Worm (Caenorhabditis elegans): ENCODE data around the gene set-9.
"Not testable (repeated sequence)": the region's sequence is repeated elsewhere in the genome, so short reads cannot be mapped to it uniquely, and the experiment has no call there.

set-9 gene

DNA sequence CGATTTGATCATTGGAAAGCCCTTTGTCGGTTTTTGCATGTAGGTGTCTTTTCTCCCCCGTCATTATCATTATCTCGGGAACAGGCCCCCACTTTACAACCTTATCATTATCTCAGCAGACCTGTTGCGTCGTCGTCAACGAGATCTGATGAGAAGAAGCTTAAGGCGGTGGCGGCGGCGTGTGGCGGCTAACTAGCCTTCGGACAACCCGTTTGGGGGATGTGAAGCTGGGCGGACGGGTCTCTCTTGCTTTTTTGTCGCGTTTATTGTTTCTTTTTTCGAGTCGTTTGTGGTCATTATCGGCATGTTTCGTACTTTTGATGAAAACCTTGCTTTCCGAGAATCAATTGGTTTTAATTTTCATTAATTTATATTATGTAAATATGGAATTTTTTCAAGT is 7.7 kb upstream of the set-9 start (continued):
- TF ChIP-seq hif-1 (tag; optimal IDR thresholded peaks at IDR 0.05) (no peak), duxl-1 (tag; optimal IDR thresholded peaks at IDR 0.05; ENCODE audit: poor library complexity) (no peak), fkh-10 (GFP tag; optimal IDR thresholded peaks at IDR 0.05) (no peak), zip-2 (tag; optimal IDR thresholded peaks at IDR 0.05) (no peak), lin-29 (GFP tag; IDR thresholded peaks at IDR 0.05) (no peak), dmd-9 (GFP tag; IDR thresholded peaks at IDR 0.05) (no peak), jun-1 (tag; optimal IDR thresholded peaks at IDR 0.05) (no peak), lin-15B (tag; optimal IDR thresholded peaks at IDR 0.05) (no peak), egl-43 (GFP tag; IDR thresholded peaks at IDR 0.05) (no peak), egl-27 (tag; optimal IDR thresholded peaks at IDR 0.05) (no peak), madf-9 (GFP tag; conservative IDR thresholded peaks at IDR 0.05) (no peak), hlh-30 (tag; optimal IDR thresholded peaks at IDR 0.05; ENCODE audit: insufficient read depth) (no peak), spr-1 (tag; optimal IDR thresholded peaks at IDR 0.05) (no peak), tra-1 (GFP tag; IDR thresholded peaks at IDR 0.05) (no peak), ama-1 (optimal IDR thresholded peaks at IDR 0.05) (no peak)

DNA sequence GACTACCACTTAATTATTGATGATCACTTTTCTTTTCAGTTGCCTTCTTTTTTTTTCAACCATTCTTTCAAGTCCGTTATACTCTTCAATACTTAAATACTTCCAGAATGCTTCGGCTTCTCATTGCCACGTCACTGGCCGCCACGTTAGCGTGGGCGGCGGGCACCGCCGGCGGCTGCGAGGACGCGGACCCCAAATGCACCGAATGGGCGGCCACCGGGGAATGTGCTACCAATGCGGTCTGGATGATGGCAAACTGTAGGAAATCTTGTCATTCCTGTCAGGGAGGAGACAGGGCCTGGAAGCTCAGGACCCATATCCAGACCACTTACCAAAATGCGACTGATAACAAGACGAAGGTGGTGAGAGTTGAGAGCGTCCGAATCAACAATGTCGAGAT is 6.5 kb upstream of the set-9 start, which contains the start of gene lgc-22:
Gene lgc-22 (plus strand): TSS at position 105 of the 400 bp plus-strand sequence.
- TF ChIP-seq daf-12 (tag; optimal IDR thresholded peaks at IDR 0.05) = no peak
- no peak for TF ChIP-seq php-3 (GFP tag; IDR thresholded peaks at IDR 0.05)
- TF ChIP-seq tra-1 (GFP tag; IDR thresholded peaks at IDR 0.05) = no peak
- TF ChIP-seq egl-43 (GFP tag; IDR thresholded peaks at IDR 0.05) = peak; percentile 55; the same call in 1 of the 2 replicates
- no peak for TF ChIP-seq ama-1 (optimal IDR thresholded peaks at IDR 0.05)
- TF ChIP-seq madf-5 (GFP tag; IDR thresholded peaks at IDR 0.05) = no peak
- peak; percentile 86 for TF ChIP-seq set-16 (GFP tag; IDR thresholded peaks at IDR 0.05)
- no peak for TF ChIP-seq zip-11 (GFP tag; IDR thresholded peaks at IDR 0.05)
- TF ChIP-seq dmd-9 (GFP tag; IDR thresholded peaks at IDR 0.05) = 0 out of 2 replicates have a peak, but pooled peaks have one; percentile 32
- TF ChIP-seq nhr-76 (tag; optimal IDR thresholded peaks at IDR 0.05) = no peak
- no peak for TF ChIP-seq mdl-1 (tag; optimal IDR thresholded peaks at IDR 0.05)
- TF ChIP-seq mes-2 (tag; optimal IDR thresholded peaks at IDR 0.05; ENCODE audit: poor library complexity, severe bottlenecking) = no peak
- TF ChIP-seq dpl-1 (GFP tag; optimal IDR thresholded peaks at IDR 0.05) = no peak

DNA sequence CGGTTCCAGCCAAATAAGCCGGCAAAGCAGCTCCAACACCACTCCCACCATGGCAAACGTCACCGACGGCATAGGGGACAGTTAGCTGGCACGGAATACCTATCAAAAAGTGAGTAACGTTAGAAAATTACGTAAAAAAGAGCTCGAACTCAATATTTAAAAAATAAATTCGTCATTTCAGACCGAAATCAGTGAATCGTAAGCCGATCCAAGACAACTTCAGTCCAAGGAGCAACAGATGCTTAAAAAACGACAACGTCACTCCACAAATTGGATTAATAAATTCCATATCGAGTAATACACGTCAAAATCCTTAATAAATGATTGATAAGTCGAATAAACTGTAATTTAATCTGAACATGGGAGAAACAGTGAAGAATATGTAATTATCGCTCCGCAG is 1.4 kb upstream of the set-9 start:
- TF ChIP-seq unc-62 (GFP tag; optimal IDR thresholded peaks at IDR 0.05 in 1 of 2) = peak in 1 of 2 experiments; percentile 94
- no peak for TF ChIP-seq unc-62 (tag; optimal IDR thresholded peaks at IDR 0.05)
- TF ChIP-seq saeg-2 (GFP tag; IDR thresholded peaks at IDR 0.05) = no peak
- no peak for TF ChIP-seq lir-3 (tag; optimal IDR thresholded peaks at IDR 0.05)
- TF ChIP-seq skn-1 (tag; optimal IDR thresholded peaks at IDR 0.05) = no peak
- TF ChIP-seq gei-8 (GFP tag; optimal IDR thresholded peaks at IDR 0.05) = no peak

DNA sequence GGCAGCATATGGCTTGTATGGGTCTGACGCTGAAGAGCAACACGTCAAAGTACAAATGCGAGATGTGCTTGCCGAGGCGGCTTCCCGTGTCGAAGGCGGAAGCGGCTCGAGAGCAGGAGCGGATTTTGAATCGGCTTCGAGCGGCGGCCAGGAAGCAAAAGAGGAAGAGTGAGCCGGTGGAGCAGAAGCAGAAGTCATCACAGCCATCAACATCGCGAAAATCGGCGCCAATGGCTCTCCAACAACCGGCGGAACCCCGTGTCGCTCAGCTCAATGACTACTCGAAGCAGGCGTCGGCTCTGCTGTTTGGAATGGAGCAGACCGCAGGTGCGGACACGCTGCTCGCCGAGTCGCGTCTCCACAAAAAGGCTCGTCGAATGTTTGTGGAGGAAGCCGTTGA is 4.7 kb downstream of the set-9 start:
- TF ChIP-seq set-16 (GFP tag; IDR thresholded peaks at IDR 0.05) = peak; percentile 92

DNA sequence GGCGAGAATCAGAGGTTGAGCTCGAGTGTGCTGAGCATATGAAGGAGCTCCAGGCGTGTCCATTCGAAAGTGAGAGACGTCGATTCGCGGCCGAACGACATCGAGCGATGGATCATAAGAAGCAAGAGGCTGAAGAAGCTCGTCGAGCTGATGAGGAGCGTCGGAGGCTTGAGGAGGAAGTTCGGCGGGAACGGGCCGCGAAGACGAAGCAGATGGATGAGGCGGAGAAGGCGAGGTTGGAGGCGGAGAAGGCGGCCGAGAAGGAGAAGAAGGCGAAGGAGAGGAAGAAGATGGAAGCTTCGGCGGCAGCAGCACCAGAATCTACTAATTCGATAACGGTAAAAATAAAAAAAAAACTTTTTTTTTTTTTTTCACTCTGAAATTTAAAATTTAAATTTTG is 5.4 kb downstream of the set-9 start:
- TF ChIP-seq pha-4 (GFP tag; IDR thresholded peaks at IDR 0.05) = 0 out of 2 replicates have a peak, but pooled peaks have one; percentile 23
- TF ChIP-seq pha-4 (tag; optimal IDR thresholded peaks at IDR 0.05) = not testable (repeated sequence)
- peak; percentile 93 for TF ChIP-seq set-16 (GFP tag; IDR thresholded peaks at IDR 0.05)
